Worm (Caenorhabditis elegans): ENCODE results near the gene gasr-8.

DNA sequence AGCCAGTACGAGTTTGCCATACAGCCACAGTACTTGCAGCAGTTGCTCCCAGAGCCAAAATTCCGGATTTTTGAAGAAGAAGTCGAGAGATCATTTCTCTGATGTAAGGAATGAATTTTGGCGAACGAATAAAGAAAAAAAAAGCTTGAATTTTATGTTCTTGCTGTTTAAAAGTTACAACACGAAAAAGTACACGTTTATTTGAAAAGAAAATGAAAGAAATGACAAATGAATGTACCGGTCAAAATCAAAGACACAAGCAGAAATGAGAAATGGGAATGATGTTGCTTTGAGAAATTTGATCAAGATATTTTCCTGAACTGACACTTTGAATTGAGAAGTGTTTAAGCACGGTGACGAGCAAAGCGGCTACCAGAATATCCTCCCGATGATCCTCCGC lies 52.3 kb downstream of the gasr-8 start, which contains the start of gene Y50E8A.6:
- TF ChIP-seq egl-27 (tag; optimal IDR thresholded peaks at IDR 0.05): no peak
- no peak for TF ChIP-seq nhr-25 (tag; optimal IDR thresholded peaks at IDR 0.05)
- no peak for TF ChIP-seq nhr-77 (tag; optimal IDR thresholded peaks at IDR 0.05)
- TF ChIP-seq skn-1 (tag; optimal IDR thresholded peaks at IDR 0.05): no peak
- TF ChIP-seq ztf-11 (tag; optimal IDR thresholded peaks at IDR 0.05): no peak
- no peak for TF ChIP-seq lin-39 (tag; optimal IDR thresholded peaks at IDR 0.05)
- TF ChIP-seq fos-1 (tag; optimal IDR thresholded peaks at IDR 0.05): no peak
- no peak for TF ChIP-seq ztf-1 (GFP tag; conservative IDR thresholded peaks at IDR 0.05)
- no peak for TF ChIP-seq crh-2 (tag; optimal IDR thresholded peaks at IDR 0.05)
- TF ChIP-seq unc-39 (tag; optimal IDR thresholded peaks at IDR 0.05): no peak
- no peak for TF ChIP-seq ama-1 (optimal IDR thresholded peaks at IDR 0.05)

Measured in whole organism, L2 larva.